Worm (Caenorhabditis elegans): ENCODE measurements around the gene F09C6.14.

DNA sequence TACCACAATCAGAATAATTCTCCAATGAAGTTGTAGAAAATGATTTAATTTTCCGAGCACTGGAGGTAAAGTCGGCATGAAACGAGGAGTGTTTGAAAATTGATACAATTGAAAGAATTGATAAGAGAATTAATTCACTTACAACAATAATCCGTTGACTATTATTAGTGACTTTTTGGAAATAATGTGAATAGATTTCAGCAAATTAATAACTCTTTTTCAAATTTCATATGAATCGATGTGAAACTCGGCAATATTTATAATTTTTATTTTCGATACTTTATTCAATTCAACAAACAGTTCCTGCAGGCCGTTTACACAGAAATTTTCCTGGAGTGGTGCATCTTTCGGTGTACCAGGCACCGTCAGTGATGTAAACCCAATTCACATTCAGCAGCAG lies 28.8 kb upstream of the F09C6.14 start, which contains the start of gene clec-37:
- TF ChIP-seq T22C8.4 (GFP tag; IDR thresholded peaks at IDR 0.05) (no peak), cog-1 (tag; optimal IDR thresholded peaks at IDR 0.05) (no peak), med-1 (GFP tag; optimal IDR thresholded peaks at IDR 0.05; ENCODE audit: insufficient read depth) (no peak), ztf-29 (GFP tag; IDR thresholded peaks at IDR 0.05) (no peak), klf-2 (GFP tag; conservative IDR thresholded peaks at IDR 0.05) (no peak), flt-1 (GFP tag; IDR thresholded peaks at IDR 0.05) (no peak)

All from whole organism, midembryonic.